Fruit fly (Drosophila melanogaster) whole organism, prepupa: ENCODE results near the gene CG32298.

Source experiments
- Blimp-1 ChIP-seq: fragments of 200-800 bp; sonication (Bioruptor generic); optimal IDR thresholded peaks from 3 replicates; lab custom pipeline; 2017; ENCODE audit warnings: missing biosample characterization, missing genetic modification characterization, mild to moderate bottlenecking, moderate library complexity, missing genetic modification reagents
- CG10631 ChIP-seq: fragments of 200-800 bp; sonication (Bioruptor generic); optimal IDR thresholded peaks from 2 replicates; lab custom pipeline; 2016; ENCODE audit warnings: missing biosample characterization, missing genetic modification characterization
- CG10669 ChIP-seq: fragments of 200-800 bp; sonication (Bioruptor generic); optimal IDR thresholded peaks from 3 replicates; lab custom pipeline; 2018; ENCODE audit warnings: missing biosample characterization, mild to moderate bottlenecking, missing genetic modification characterization, moderate library complexity
- CG11294 ChIP-seq: fragments of 200-800 bp; sonication (Bioruptor generic); IDR thresholded peaks from 2 replicates; pipeline ENCODE4 v1.3.6; 2022; ENCODE audit warnings: missing biosample characterization, missing genetic modification characterization
- CG11762 ChIP-seq: fragments of 200-800 bp; sonication (Bioruptor generic); optimal IDR thresholded peaks from 3 replicates; lab custom pipeline; 2016; ENCODE audit warnings: missing biosample characterization, missing genetic modification characterization; ENCODE audit not compliant: insufficient read depth
- CG11902 ChIP-seq: fragments of 200-800 bp; sonication (Bioruptor generic); optimal IDR thresholded peaks from 3 replicates; lab custom pipeline; 2016; ENCODE audit warnings: missing biosample characterization, missing genetic modification characterization
- CG1621 ChIP-seq: fragments of 200-800 bp; sonication (Bioruptor generic); optimal IDR thresholded peaks from 3 replicates; lab custom pipeline; 2018; ENCODE audit warnings: missing biosample characterization, mild to moderate bottlenecking, missing genetic modification characterization
- CG16779 ChIP-seq: fragments of 200-800 bp; sonication (Bioruptor generic); optimal IDR thresholded peaks from 3 replicates; lab custom pipeline; 2017; ENCODE audit warnings: missing biosample characterization, mild to moderate bottlenecking, missing genetic modification characterization
- CG3032 ChIP-seq: fragments of 200-800 bp; optimal IDR thresholded peaks from 2 replicates; lab custom pipeline; 2019; ENCODE audit warnings: missing biosample characterization, mild to moderate bottlenecking, missing genetic modification characterization, moderate library complexity
- CG31627 ChIP-seq: fragments of 200-800 bp; sonication (Bioruptor generic); optimal IDR thresholded peaks from 3 replicates; lab custom pipeline; 2016; ENCODE audit warnings: missing biosample characterization, missing genetic modification characterization
- CG34406 ChIP-seq: fragments of 200-800 bp; sonication (Bioruptor generic); optimal IDR thresholded peaks from 3 replicates; lab custom pipeline; 2016; ENCODE audit warnings: missing biosample characterization, missing genetic modification characterization
- CG3919 ChIP-seq: fragments of 200-800 bp; sonication (Bioruptor generic); optimal IDR thresholded peaks from 3 replicates; lab custom pipeline; 2016; ENCODE audit warnings: missing biosample characterization, missing genetic modification characterization
- CG4318 ChIP-seq: fragments of 200-800 bp; sonication (Bioruptor generic); optimal IDR thresholded peaks from 3 replicates; lab custom pipeline; 2017; ENCODE audit warnings: missing biosample characterization, mild to moderate bottlenecking, missing genetic modification characterization
- CG6163 ChIP-seq: fragments of 200-800 bp; sonication (Bioruptor generic); IDR thresholded peaks from 3 replicates; pipeline ENCODE4 v1.3.6; 2022; ENCODE audit warnings: missing biosample characterization, missing genetic modification characterization
- CG6276 ChIP-seq: fragments of 200-800 bp; sonication (Bioruptor generic); optimal IDR thresholded peaks from 2 replicates; lab custom pipeline; 2017; ENCODE audit warnings: missing biosample characterization, mild to moderate bottlenecking, missing genetic modification characterization
- CG6792 ChIP-seq: fragments of 200-800 bp; sonication (Bioruptor generic); optimal IDR thresholded peaks from 3 replicates; lab custom pipeline; 2016; ENCODE audit warnings: missing biosample characterization, missing genetic modification characterization
- CG6808 ChIP-seq: fragments of 200-800 bp; sonication (Bioruptor generic); optimal IDR thresholded peaks from 3 replicates; lab custom pipeline; 2017; ENCODE audit warnings: missing biosample characterization, missing genetic modification characterization, mild to moderate bottlenecking, moderate library complexity, missing genetic modification reagents
- CG6854 ChIP-seq: fragments of 200-800 bp; sonication (Bioruptor generic); optimal IDR thresholded peaks from 2 replicates; lab custom pipeline; 2017; ENCODE audit warnings: missing biosample characterization, mild to moderate bottlenecking, missing genetic modification characterization
- CG7368 ChIP-seq: fragments of 200-800 bp; sonication (Bioruptor generic); optimal IDR thresholded peaks from 3 replicates; lab custom pipeline; 2016; ENCODE audit warnings: missing biosample characterization, missing genetic modification characterization
- CG8119 ChIP-seq: fragments of 200-800 bp; sonication (Bioruptor generic); IDR thresholded peaks from 3 replicates; pipeline ENCODE4 v1.3.6; 2022; ENCODE audit warnings: missing biosample characterization, missing genetic modification characterization
- CG8319 ChIP-seq: fragments of 200-800 bp; sonication (Bioruptor generic); optimal IDR thresholded peaks from 3 replicates; lab custom pipeline; 2016; ENCODE audit warnings: missing biosample characterization, missing genetic modification characterization
- CG8632 ChIP-seq: fragments of 200-800 bp; sonication (Bioruptor generic); optimal IDR thresholded peaks from 3 replicates; lab custom pipeline; 2016; ENCODE audit warnings: missing biosample characterization, missing genetic modification characterization
- CG9139 ChIP-seq: fragments of 200-800 bp; sonication (Bioruptor generic); optimal IDR thresholded peaks from 3 replicates; lab custom pipeline; 2017; ENCODE audit warnings: missing biosample characterization, mild to moderate bottlenecking, missing genetic modification characterization
- Eip75B ChIP-seq: fragments of 200-800 bp; sonication (Bioruptor generic); optimal IDR thresholded peaks from 3 replicates; lab custom pipeline; 2016; ENCODE audit warnings: missing biosample characterization, missing genetic modification characterization
- Eip78C ChIP-seq: fragments of 200-800 bp; sonication (Bioruptor generic); peaks from one replicate; lab custom pipeline; 2016; ENCODE audit warnings: missing biosample characterization, missing genetic modification characterization
- Ets21C ChIP-seq: fragments of 200-800 bp; sonication (Bioruptor generic); optimal IDR thresholded peaks from 3 replicates; lab custom pipeline; 2016; ENCODE audit warnings: missing biosample characterization, missing genetic modification characterization
- Ets96B ChIP-seq: fragments of 200-800 bp; optimal IDR thresholded peaks from 2 replicates; lab custom pipeline; 2019; ENCODE audit warnings: missing biosample characterization, mild to moderate bottlenecking, missing genetic modification characterization, moderate library complexity
- Gug ChIP-seq: fragments of 200-800 bp; sonication (Bioruptor generic); IDR thresholded peaks from 2 replicates; pipeline ENCODE4 v1.3.6; 2022; ENCODE audit warnings: missing biosample characterization, missing genetic modification characterization
- Hr38 ChIP-seq: sonication (Bioruptor generic); optimal IDR thresholded peaks from 2 replicates; lab custom pipeline; 2016; ENCODE audit warnings: missing biosample characterization, missing genetic modification characterization
- Hr39 ChIP-seq: fragments of 200-800 bp; sonication (Bioruptor generic); optimal IDR thresholded peaks from 2 replicates; lab custom pipeline; 2016; ENCODE audit warnings: missing biosample characterization, missing genetic modification characterization
- Hr4 ChIP-seq: fragments of 200-800 bp; sonication (Bioruptor generic); optimal IDR thresholded peaks from 3 replicates; lab custom pipeline; 2016; ENCODE audit warnings: missing biosample characterization, missing genetic modification characterization
- Lpt ChIP-seq: fragments of 200-800 bp; sonication (Bioruptor generic); optimal IDR thresholded peaks from 3 replicates; lab custom pipeline; 2016; ENCODE audit warnings: missing biosample characterization, missing genetic modification characterization
- OdsH ChIP-seq: fragments of 200-800 bp; sonication (Bioruptor generic); optimal IDR thresholded peaks from 3 replicates; lab custom pipeline; 2016; ENCODE audit warnings: missing biosample characterization, missing genetic modification characterization
- Smox ChIP-seq: fragments of 200-800 bp; sonication (Bioruptor generic); optimal IDR thresholded peaks from 3 replicates; lab custom pipeline; 2016; ENCODE audit warnings: missing biosample characterization, missing genetic modification characterization
- Sox102F ChIP-seq: fragments of 200-800 bp; sonication (Bioruptor generic); optimal IDR thresholded peaks from 2 replicates; lab custom pipeline; 2016; ENCODE audit warnings: missing biosample characterization, mild to moderate bottlenecking, missing genetic modification characterization
- Sox14 ChIP-seq: fragments of 200-800 bp; sonication (Bioruptor generic); optimal IDR thresholded peaks from 3 replicates; lab custom pipeline; 2016; ENCODE audit warnings: missing biosample characterization, missing genetic modification characterization
- cyc ChIP-seq: fragments of 200-800 bp; sonication (Bioruptor generic); optimal IDR thresholded peaks from 3 replicates; lab custom pipeline; 2016; ENCODE audit warnings: missing biosample characterization, missing genetic modification characterization
- dac ChIP-seq: fragments of 200-800 bp; sonication (Bioruptor generic); optimal IDR thresholded peaks from 2 replicates; lab custom pipeline; 2017; ENCODE audit warnings: missing biosample characterization, mild to moderate bottlenecking, missing genetic modification characterization
- dsx ChIP-seq: fragments of 200-800 bp; optimal IDR thresholded peaks from 3 replicates; lab custom pipeline; 2019; ENCODE audit warnings: missing biosample characterization, mild to moderate bottlenecking, missing genetic modification characterization, moderate library complexity; ENCODE audit not compliant: poor library complexity, severe bottlenecking
- esn ChIP-seq: fragments of 200-800 bp; sonication (Bioruptor generic); optimal IDR thresholded peaks from 2 replicates; lab custom pipeline; 2016; ENCODE audit warnings: missing biosample characterization, mild to moderate bottlenecking, missing genetic modification characterization, moderate library complexity
- fd59A ChIP-seq: fragments of 200-800 bp; sonication (Bioruptor generic); optimal IDR thresholded peaks from 2 replicates; lab custom pipeline; 2017; ENCODE audit warnings: missing biosample characterization, mild to moderate bottlenecking, missing genetic modification characterization, missing genetic modification reagents
- fkh ChIP-seq: fragments of 200-800 bp; sonication (Bioruptor generic); optimal IDR thresholded peaks from 3 replicates; lab custom pipeline; 2017; ENCODE audit warnings: missing biosample characterization, mild to moderate bottlenecking, missing genetic modification characterization, moderate library complexity
- lz ChIP-seq: fragments of 200-800 bp; sonication (Bioruptor generic); optimal IDR thresholded peaks from 3 replicates; lab custom pipeline; 2016; ENCODE audit warnings: missing biosample characterization, missing genetic modification characterization
- pdm3 ChIP-seq: fragments of 200-800 bp; sonication (Bioruptor generic); optimal IDR thresholded peaks from 3 replicates; lab custom pipeline; 2016; ENCODE audit warnings: missing biosample characterization, missing genetic modification characterization
- salr ChIP-seq, 2 experiments: fragments of 200-800 bp; sonication (Bioruptor generic); optimal IDR thresholded peaks; 3 replicates each; lab custom pipeline; 2016 to 2018; ENCODE audit warnings: missing biosample characterization in 2 of 2, missing genetic modification characterization in 2 of 2, mild to moderate bottlenecking in 1 of 2
- spab ChIP-seq: fragments of 200-800 bp; sonication (Bioruptor generic); optimal IDR thresholded peaks from 2 replicates; lab custom pipeline; 2017; ENCODE audit warnings: missing biosample characterization, mild to moderate bottlenecking, missing genetic modification characterization, missing genetic modification reagents
- ss ChIP-seq, 2 experiments: fragments of 200-800 bp; sonication (Bioruptor generic); optimal IDR thresholded peaks; 2 replicates in 1 of 2; 3 replicates in 1 of 2; lab custom pipeline; 2017 to 2018; ENCODE audit warnings: mild to moderate bottlenecking in 2 of 2, missing biosample characterization in 2 of 2, missing genetic modification characterization in 2 of 2, moderate library complexity in 1 of 2
- svp ChIP-seq: fragments of 200-800 bp; sonication (Bioruptor generic); peaks from one replicate; lab custom pipeline; 2016; ENCODE audit warnings: missing biosample characterization, missing genetic modification characterization
- vri ChIP-seq: fragments of 200-800 bp; sonication (Bioruptor generic); optimal IDR thresholded peaks from 3 replicates; lab custom pipeline; 2016; ENCODE audit warnings: missing biosample characterization, mild to moderate bottlenecking, missing genetic modification characterization

Gene CG32298

dm6 chr3L:2421138-2421537 is 30.3 kb upstream of the CG32298 start:
- TF ChIP-seq CG11294 (no peak), fkh (GFP tag; lab: Kevin White, UChicago) (peak; percentile 0)

dm6 chr3L:2418769-2419168 is 28.0 kb upstream of the CG32298 start:
- TF ChIP-seq Ets96B (tag; lab: Kevin White, UChicago) (peak; percentile 95), CG6854 (GFP tag; lab: Kevin White, UChicago) (peak; percentile 89), dsx (GFP tag; lab: Kevin White, UChicago) (peak; percentile 90), cyc (peak; percentile 95), CG6792 (peak; percentile 82), CG10669 (GFP tag; lab: Kevin White, UChicago) (peak; percentile 96), spab (GFP tag; lab: Kevin White, UChicago) (peak; percentile 90), Lpt (peak; percentile 63), Hr4 (GFP tag; lab: Kevin White, UChicago) (peak; percentile 65), CG31627 (GFP tag; lab: Kevin White, UChicago) (peak; percentile 87), Sox102F (peak; percentile 82), CG4318 (GFP tag; lab: Kevin White, UChicago) (peak; percentile 2), vri (peak; percentile 66), CG16779 (tag; lab: Kevin White, UChicago) (peak; percentile 50), Ets21C (GFP tag; lab: Kevin White, UChicago) (peak; percentile 71), Eip78C (GFP tag; lab: Kevin White, UChicago) (peak; percentile 99), Blimp-1 (GFP tag; lab: Kevin White, UChicago) (peak; percentile 84), CG9139 (GFP tag; lab: Kevin White, UChicago) (peak; percentile 91), Eip75B (peak; percentile 90), CG3032 (tag; lab: Kevin White, UChicago) (peak; percentile 80), CG8319 (GFP tag; lab: Kevin White, UChicago) (peak; percentile 78), CG6808 (GFP tag; lab: Kevin White, UChicago) (peak; percentile 90), Smox (GFP tag; lab: Kevin White, UChicago) (peak; percentile 83), CG34406 (GFP tag; lab: Kevin White, UChicago) (peak; percentile 81), CG10631 (GFP tag; lab: Kevin White, UChicago) (peak; percentile 75), Sox14 (GFP tag; lab: Kevin White, UChicago) (peak; percentile 88), lz (GFP tag; lab: Kevin White, UChicago) (peak; percentile 80), fd59A (GFP tag; lab: Kevin White, UChicago) (peak; percentile 82), Hr39 (peak; percentile 84), dac (GFP tag; lab: Kevin White, UChicago) (no peak), CG1621 (peak; percentile 84), CG3919 (GFP tag; lab: Kevin White, UChicago) (peak; percentile 95), CG11294 (peak; percentile 73), pdm3 (GFP tag; lab: Kevin White, UChicago) (peak; percentile 82), CG11902 (peak; percentile 93), CG7368 (GFP tag; lab: Kevin White, UChicago) (peak; percentile 93), svp (GFP tag; lab: Kevin White, UChicago) (peak; percentile 99), ss (GFP tag; optimal IDR thresholded peaks at IDR 0.05; lab: Kevin White, UChicago) (peak; percentile 90 to 95), CG6276 (GFP tag; lab: Kevin White, UChicago) (peak; percentile 75), Hr38 (GFP tag; lab: Kevin White, UChicago) (no peak), CG6163 (GFP tag; lab: Robert Waterston, UW) (peak; percentile 95), CG11762 (peak; percentile 93), CG8119 (peak; percentile 81; the same call in 2 of the 3 replicates), CG8632 (peak; percentile 77), fkh (GFP tag; lab: Kevin White, UChicago) (no peak), OdsH (GFP tag; lab: Kevin White, UChicago) (peak; percentile 76), Gug (GFP tag; lab: Robert Waterston, UW) (peak; percentile 81), esn (GFP tag; lab: Kevin White, UChicago) (peak; percentile 86), salr (GFP tag; optimal IDR thresholded peaks at IDR 0.05; lab: Kevin White, UChicago) (peak; percentile 52 to 67)
